Worm (Caenorhabditis elegans) whole organism, L2 larva: Measurements from ENCODE around the gene her-1.

Experiments used
- ZK546.5 ChIP-seq: sonication (generic microtip); optimal IDR thresholded peaks from 2 replicates; lab custom pipeline; 2017; ENCODE audit warnings: missing biosample characterization, missing genetic modification characterization
- ama-1 ChIP-seq: fragments of 150-350 bp; optimal IDR thresholded peaks from 2 replicates; lab custom pipeline; 2018; ENCODE audit warnings: inconsistent platforms
- fos-1 ChIP-seq: fragments of 150-350 bp; optimal IDR thresholded peaks from 2 replicates; lab custom pipeline; 2014; ENCODE audit warnings: missing biosample characterization, missing genetic modification characterization
- lin-13 ChIP-seq: fragments of 150-350 bp; optimal IDR thresholded peaks from 2 replicates; lab custom pipeline; 2014; ENCODE audit warnings: missing biosample characterization, missing genetic modification reagents, missing genetic modification characterization
- lsy-2 ChIP-seq, 2 experiments: fragments of 150-350 bp in 1 of 2; sonication (generic microtip) in 1 of 2; optimal IDR thresholded peaks; 2 replicates each; lab custom pipeline; 2014 to 2017; ENCODE audit warnings: missing biosample characterization in 2 of 2, missing genetic modification characterization in 2 of 2
- nhr-12 ChIP-seq: fragments of 150-350 bp; optimal IDR thresholded peaks from 2 replicates; lab custom pipeline; 2014; ENCODE audit warnings: missing biosample characterization, missing genetic modification characterization
- nhr-23 ChIP-seq: fragments of 150-350 bp; optimal IDR thresholded peaks from 2 replicates; lab custom pipeline; 2014; ENCODE audit warnings: missing biosample characterization, missing genetic modification reagents, missing genetic modification characterization
- nhr-237 ChIP-seq: fragments of 150-350 bp; optimal IDR thresholded peaks from 2 replicates; lab custom pipeline; 2014; ENCODE audit warnings: missing biosample characterization, missing genetic modification characterization
- unc-62 ChIP-seq: fragments of 150-350 bp; optimal IDR thresholded peaks from 2 replicates; lab custom pipeline; 2014; ENCODE audit warnings: missing biosample characterization, missing genetic modification reagents, missing genetic modification characterization
- zag-1 ChIP-seq: fragments of 150-350 bp; optimal IDR thresholded peaks from 2 replicates; lab custom pipeline; 2014; ENCODE audit warnings: missing biosample characterization, missing genetic modification characterization
- ztf-11 ChIP-seq: sonication (generic microtip); optimal IDR thresholded peaks from 2 replicates; lab custom pipeline; 2017; ENCODE audit warnings: missing biosample characterization, missing genetic modification characterization

ce11 chrV:9692109-9692581 is 4.7 kb upstream of the her-1 start, which contains the start of gene ztf-9:
- TF ChIP-seq nhr-23 (tag; lab: Kevin White, UChicago), result no peak
- TF ChIP-seq nhr-237 (tag; lab: Kevin White, UChicago), result no peak
- TF ChIP-seq ztf-11 (tag; lab: Kevin White, UChicago), result no peak
- TF ChIP-seq unc-62 (GFP tag; lab: Kevin White, UChicago), result no peak
- no peak for TF ChIP-seq ama-1 (lab: Kevin White, UChicago)
- TF ChIP-seq ZK546.5, result no peak
- TF ChIP-seq zag-1 (tag; lab: Kevin White, UChicago), result peak; percentile 67
- TF ChIP-seq fos-1 (tag; lab: Kevin White, UChicago), result peak; percentile 79
- TF ChIP-seq nhr-12 (tag; lab: Kevin White, UChicago), result no peak
- no peak for TF ChIP-seq lin-13 (GFP tag; lab: Kevin White, UChicago)
- TF ChIP-seq lsy-2 (tag; optimal IDR thresholded peaks at IDR 0.05; lab: Kevin White, UChicago), result peak in 1 of 2 experiments; percentile 39
